Worm (Caenorhabditis elegans): ENCODE results near the gene T10D4.1.

Gene T10D4.1

ce11 chrII:3149521-3150190 is at the start of gene T10D4.1, which contains the start of gene T10D4.11:
Gene T10D4.1 (plus strand): TSS chrII:3150140.
Gene T10D4.11 (minus strand): TSS chrII:3149621.
- TF ChIP-seq aly-1 (tag; optimal IDR thresholded peaks at IDR 0.05): no peak
- TF ChIP-seq sea-1 (GFP tag; conservative IDR thresholded peaks at IDR 0.05): no peak
- TF ChIP-seq ceh-13 (GFP tag; optimal IDR thresholded peaks at IDR 0.05): no peak
- no peak for TF ChIP-seq flt-1 (GFP tag; IDR thresholded peaks at IDR 0.05)
- TF ChIP-seq tbx-11 (GFP tag; IDR thresholded peaks at IDR 0.05): no peak
- no peak for TF ChIP-seq hnd-1 (tag; optimal IDR thresholded peaks at IDR 0.05)
- TF ChIP-seq tra-4 (tag; optimal IDR thresholded peaks at IDR 0.05): no peak
- TF ChIP-seq hmbx-1 (tag; optimal IDR thresholded peaks at IDR 0.05): no peak

DNA sequence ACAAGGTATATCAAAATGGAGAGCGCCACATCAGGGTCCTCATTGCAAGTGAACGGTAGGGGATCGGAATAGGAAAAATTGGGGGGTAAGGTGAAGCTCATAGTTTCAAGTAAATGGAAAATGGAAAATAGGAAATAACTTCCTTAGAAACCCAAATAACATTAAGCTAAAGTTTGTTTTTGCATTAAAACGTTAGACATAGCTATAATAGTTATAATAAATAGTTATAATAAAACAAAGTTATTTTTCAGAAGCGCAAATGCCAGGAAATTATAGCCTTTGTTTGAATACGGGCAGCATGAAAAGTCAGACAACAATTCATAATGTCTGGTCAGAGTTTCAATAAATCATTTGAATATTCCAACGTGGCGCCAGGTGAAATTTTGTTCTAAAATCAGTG is 49.4 kb upstream of the T10D4.1 start, which contains the start of gene srg-24:
Gene srg-24 (minus strand): TSS at position 101 of the 400 bp plus-strand sequence.
- TF ChIP-seq flt-1 (GFP tag; IDR thresholded peaks at IDR 0.05) (no peak), sea-1 (GFP tag; conservative IDR thresholded peaks at IDR 0.05) (no peak), F13C5.2 (tag; optimal IDR thresholded peaks at IDR 0.05) (no peak), B0310.2 (tag; optimal IDR thresholded peaks at IDR 0.05) (no peak), ceh-36 (tag; optimal IDR thresholded peaks at IDR 0.05) (no peak), tbx-11 (GFP tag; IDR thresholded peaks at IDR 0.05) (no peak), tra-4 (tag; optimal IDR thresholded peaks at IDR 0.05) (no peak), hnd-1 (tag; optimal IDR thresholded peaks at IDR 0.05) (no peak), pes-1 (GFP tag; IDR thresholded peaks at IDR 0.05) (no peak), hmg-4 (GFP tag; optimal IDR thresholded peaks at IDR 0.05) (no peak), tbx-37 (GFP tag; conservative IDR thresholded peaks at IDR 0.05) (no peak), aly-1 (tag; optimal IDR thresholded peaks at IDR 0.05) (no peak)

- no peak for TF ChIP-seq hmg-4 (GFP tag; optimal IDR thresholded peaks at IDR 0.05)
- TF ChIP-seq sea-1 (GFP tag; conservative IDR thresholded peaks at IDR 0.05): no peak
- TF ChIP-seq tbx-37 (GFP tag; conservative IDR thresholded peaks at IDR 0.05): no peak
- TF ChIP-seq aly-1 (tag; optimal IDR thresholded peaks at IDR 0.05): no peak
- no peak for TF ChIP-seq hmbx-1 (tag; optimal IDR thresholded peaks at IDR 0.05)
- TF ChIP-seq ets-7 (tag; optimal IDR thresholded peaks at IDR 0.05): no peak
- TF ChIP-seq ama-1 (optimal IDR thresholded peaks at IDR 0.05): no peak
- no peak for TF ChIP-seq ceh-13 (GFP tag; optimal IDR thresholded peaks at IDR 0.05)
- TF ChIP-seq hnd-1 (tag; optimal IDR thresholded peaks at IDR 0.05): no peak
- TF ChIP-seq scrt-1 (GFP tag; IDR thresholded peaks at IDR 0.05): no peak
- TF ChIP-seq F13C5.2 (tag; optimal IDR thresholded peaks at IDR 0.05): no peak
- no peak for TF ChIP-seq pes-1 (GFP tag; IDR thresholded peaks at IDR 0.05)
- no peak for TF ChIP-seq ceh-36 (tag; optimal IDR thresholded peaks at IDR 0.05)
- TF ChIP-seq tra-4 (tag; optimal IDR thresholded peaks at IDR 0.05): no peak
- TF ChIP-seq flt-1 (GFP tag; IDR thresholded peaks at IDR 0.05): no peak
Observed at ce11 chrII:3102018-3102417, 47.9 kb upstream of the T10D4.1 start, which contains the start of gene clec-121. Gene clec-121 (plus strand): TSS chrII:3102318.

DNA sequence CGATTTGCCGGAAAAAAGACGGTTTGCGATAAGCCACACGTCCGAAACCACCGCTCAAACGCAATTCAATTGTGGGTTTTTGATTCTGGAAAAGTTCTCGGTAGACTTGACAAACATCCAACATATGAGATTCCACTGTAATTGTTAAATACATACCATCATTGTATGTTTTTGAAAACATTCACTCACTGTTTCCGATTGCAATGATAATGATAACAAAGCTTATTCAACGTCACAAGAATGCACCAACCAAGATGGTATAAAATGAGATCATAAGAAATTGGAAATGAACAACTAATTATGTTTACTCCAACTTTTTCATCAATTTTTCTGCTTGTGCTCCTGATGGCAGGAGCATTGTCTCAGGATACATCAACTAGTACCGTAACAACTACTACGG is 44.2 kb upstream of the T10D4.1 start, which contains the start of gene clec-122:
Gene clec-122 (plus strand): TSS at position 301 of the 400 bp plus-strand sequence.
- TF ChIP-seq aly-1 (tag; optimal IDR thresholded peaks at IDR 0.05) (no peak), ama-1 (optimal IDR thresholded peaks at IDR 0.05) (no peak), hmg-4 (GFP tag; optimal IDR thresholded peaks at IDR 0.05) (no peak), pes-1 (GFP tag; IDR thresholded peaks at IDR 0.05) (no peak), hmbx-1 (tag; optimal IDR thresholded peaks at IDR 0.05) (no peak), ets-7 (tag; optimal IDR thresholded peaks at IDR 0.05) (no peak), flt-1 (GFP tag; IDR thresholded peaks at IDR 0.05) (no peak), F13C5.2 (tag; optimal IDR thresholded peaks at IDR 0.05) (no peak), sea-1 (GFP tag; conservative IDR thresholded peaks at IDR 0.05) (no peak), tbx-37 (GFP tag; conservative IDR thresholded peaks at IDR 0.05) (no peak), tbx-11 (GFP tag; IDR thresholded peaks at IDR 0.05) (no peak), B0310.2 (tag; optimal IDR thresholded peaks at IDR 0.05) (no peak), ceh-36 (tag; optimal IDR thresholded peaks at IDR 0.05) (no peak), hnd-1 (tag; optimal IDR thresholded peaks at IDR 0.05) (no peak), ceh-13 (GFP tag; optimal IDR thresholded peaks at IDR 0.05) (no peak), scrt-1 (GFP tag; IDR thresholded peaks at IDR 0.05) (no peak), tra-4 (tag; optimal IDR thresholded peaks at IDR 0.05) (no peak)

DNA sequence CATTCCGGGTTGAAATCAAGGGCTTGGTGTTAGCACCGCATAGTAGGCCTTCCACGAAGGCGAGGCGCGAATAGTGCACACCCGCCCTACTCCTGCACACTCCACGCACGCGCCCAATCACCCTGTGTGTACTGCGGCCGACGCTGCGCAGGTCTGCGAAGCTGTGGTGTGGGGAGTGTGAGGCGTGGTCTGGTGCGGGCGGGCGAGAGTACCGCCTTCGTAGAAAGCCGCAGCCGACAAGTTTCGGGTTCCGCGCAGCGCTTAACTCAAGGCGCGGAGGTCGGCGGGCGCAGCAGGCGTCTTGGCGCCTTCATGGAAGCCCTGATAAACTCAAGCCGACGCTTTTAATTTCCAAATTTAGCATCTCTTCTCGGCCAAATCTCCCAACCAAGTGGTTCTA is 41.8 kb upstream of the T10D4.1 start:
- no peak for TF ChIP-seq ets-7 (tag; optimal IDR thresholded peaks at IDR 0.05)
- TF ChIP-seq ama-1 (optimal IDR thresholded peaks at IDR 0.05): no peak
- no peak for TF ChIP-seq aly-1 (tag; optimal IDR thresholded peaks at IDR 0.05)
- no peak for TF ChIP-seq tbx-11 (GFP tag; IDR thresholded peaks at IDR 0.05)
- no peak for TF ChIP-seq hmg-4 (GFP tag; optimal IDR thresholded peaks at IDR 0.05)
- no peak for TF ChIP-seq pes-1 (GFP tag; IDR thresholded peaks at IDR 0.05)
- no peak for TF ChIP-seq hmbx-1 (tag; optimal IDR thresholded peaks at IDR 0.05)
- TF ChIP-seq tra-4 (tag; optimal IDR thresholded peaks at IDR 0.05): no peak
- TF ChIP-seq flt-1 (GFP tag; IDR thresholded peaks at IDR 0.05): no peak
- no peak for TF ChIP-seq B0310.2 (tag; optimal IDR thresholded peaks at IDR 0.05)
- no peak for TF ChIP-seq ceh-36 (tag; optimal IDR thresholded peaks at IDR 0.05)
- TF ChIP-seq F13C5.2 (tag; optimal IDR thresholded peaks at IDR 0.05): no peak
- TF ChIP-seq hnd-1 (tag; optimal IDR thresholded peaks at IDR 0.05): no peak
- TF ChIP-seq ceh-13 (GFP tag; optimal IDR thresholded peaks at IDR 0.05): no peak
- TF ChIP-seq tbx-37 (GFP tag; conservative IDR thresholded peaks at IDR 0.05): no peak
- TF ChIP-seq sea-1 (GFP tag; conservative IDR thresholded peaks at IDR 0.05): no peak
- TF ChIP-seq scrt-1 (GFP tag; IDR thresholded peaks at IDR 0.05): no peak

- TF ChIP-seq ets-7 (tag; optimal IDR thresholded peaks at IDR 0.05) (no peak), hmbx-1 (tag; optimal IDR thresholded peaks at IDR 0.05) (no peak), flt-1 (GFP tag; IDR thresholded peaks at IDR 0.05) (no peak), hnd-1 (tag; optimal IDR thresholded peaks at IDR 0.05) (no peak), scrt-1 (GFP tag; IDR thresholded peaks at IDR 0.05) (no peak), tra-4 (tag; optimal IDR thresholded peaks at IDR 0.05) (no peak), ceh-13 (GFP tag; optimal IDR thresholded peaks at IDR 0.05) (no peak), hmg-4 (GFP tag; optimal IDR thresholded peaks at IDR 0.05) (no peak), ceh-36 (tag; optimal IDR thresholded peaks at IDR 0.05) (no peak), sea-1 (GFP tag; conservative IDR thresholded peaks at IDR 0.05) (no peak), tbx-11 (GFP tag; IDR thresholded peaks at IDR 0.05) (no peak), ama-1 (optimal IDR thresholded peaks at IDR 0.05) (no peak)
Observed at ce11 chrII:3109533-3109932, 40.4 kb upstream of the T10D4.1 start.

DNA sequence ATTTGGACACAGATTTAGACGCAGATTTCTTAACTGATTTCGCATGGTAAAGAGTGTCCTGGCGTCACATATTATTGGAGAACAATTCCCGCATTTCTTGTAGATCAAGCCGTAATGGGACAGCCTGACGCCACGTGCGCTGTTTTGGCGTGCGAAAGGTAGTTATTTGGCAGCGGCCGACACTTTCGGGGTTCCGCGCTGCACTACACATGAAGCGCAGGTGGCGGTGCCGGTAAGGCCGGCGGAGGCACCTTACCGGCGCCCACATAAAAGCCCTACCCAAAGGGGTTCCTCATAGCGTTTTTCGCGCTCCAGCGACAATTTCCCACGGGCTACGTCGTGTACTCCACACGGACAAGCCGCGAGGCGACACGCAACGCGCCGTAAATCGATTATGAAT is 39.8 kb upstream of the T10D4.1 start:
- TF ChIP-seq scrt-1 (GFP tag; IDR thresholded peaks at IDR 0.05): no peak
- no peak for TF ChIP-seq hmg-4 (GFP tag; optimal IDR thresholded peaks at IDR 0.05)
- TF ChIP-seq tbx-37 (GFP tag; conservative IDR thresholded peaks at IDR 0.05): no peak
- no peak for TF ChIP-seq tbx-11 (GFP tag; IDR thresholded peaks at IDR 0.05)
- no peak for TF ChIP-seq sea-1 (GFP tag; conservative IDR thresholded peaks at IDR 0.05)
- TF ChIP-seq ets-7 (tag; optimal IDR thresholded peaks at IDR 0.05): no peak
- TF ChIP-seq hnd-1 (tag; optimal IDR thresholded peaks at IDR 0.05): no peak
- no peak for TF ChIP-seq ceh-13 (GFP tag; optimal IDR thresholded peaks at IDR 0.05)
- no peak for TF ChIP-seq ama-1 (optimal IDR thresholded peaks at IDR 0.05)
- TF ChIP-seq pes-1 (GFP tag; IDR thresholded peaks at IDR 0.05): no peak
- TF ChIP-seq tra-4 (tag; optimal IDR thresholded peaks at IDR 0.05): no peak
- TF ChIP-seq B0310.2 (tag; optimal IDR thresholded peaks at IDR 0.05): no peak
- no peak for TF ChIP-seq aly-1 (tag; optimal IDR thresholded peaks at IDR 0.05)
